Worm (Caenorhabditis elegans) whole organism, L1 larva: Measurements from ENCODE around the gene lron-1.
A peak's percentile ranks its signal among the peaks of the same experiment; 100 is the strongest.

Experiments
- C16A3.4 ChIP-seq: fragments of 150-350 bp; optimal IDR thresholded peaks from 2 replicates; lab custom pipeline; 2014; ENCODE audit warnings: missing biosample characterization, missing genetic modification characterization
- aha-1 ChIP-seq: fragments of 150-350 bp; optimal IDR thresholded peaks from 2 replicates; lab custom pipeline; 2014; ENCODE audit warnings: missing biosample characterization, missing genetic modification characterization
- aly-2 ChIP-seq: fragments of 150-350 bp; optimal IDR thresholded peaks from 2 replicates; lab custom pipeline; 2014; ENCODE audit warnings: missing biosample characterization, missing genetic modification characterization
- ama-1 ChIP-seq: fragments of 150-350 bp; optimal IDR thresholded peaks from 2 replicates; lab custom pipeline; 2014
- ceh-8 ChIP-seq: fragments of 200-800 bp; sonication (Bioruptor generic); optimal IDR thresholded peaks from 2 replicates; lab custom pipeline; 2018; ENCODE audit warnings: mild to moderate bottlenecking, missing genetic modification characterization, moderate library complexity, missing compliant biosample characterization
- ceh-88 ChIP-seq: fragments of 200-800 bp; sonication (Bioruptor generic); IDR thresholded peaks from 2 replicates; pipeline ENCODE4 v1.3.6; 2022; ENCODE audit warnings: missing genetic modification characterization, missing compliant biosample characterization
- ces-1 ChIP-seq: fragments of 150-350 bp; optimal IDR thresholded peaks from 2 replicates; lab custom pipeline; 2014; ENCODE audit warnings: missing biosample characterization, missing genetic modification reagents, missing genetic modification characterization
- elt-2 ChIP-seq: sonication (generic microtip); optimal IDR thresholded peaks from 2 replicates; lab custom pipeline; 2016; ENCODE audit warnings: missing genetic modification characterization, mild to moderate bottlenecking, inconsistent platforms, missing compliant biosample characterization, missing genetic modification reagents
- elt-3 ChIP-seq, 6 experiments: fragments of 150-350 bp in 1 of 6; sonication (generic microtip); optimal IDR thresholded peaks; 2 replicates each; lab custom pipeline; 2017 to 2018; ENCODE audit warnings: missing biosample characterization in 6 of 6, missing genetic modification characterization in 6 of 6, inconsistent platforms in 1 of 6
- ets-5 ChIP-seq: fragments of 200-800 bp; sonication (Bioruptor generic); IDR thresholded peaks from 2 replicates; pipeline ENCODE4 v1.3.6; 2022; ENCODE audit warnings: missing genetic modification characterization, missing compliant biosample characterization
- fkh-10 ChIP-seq: sonication (generic microtip); optimal IDR thresholded peaks from 2 replicates; lab custom pipeline; 2017; ENCODE audit warnings: missing biosample characterization, missing genetic modification reagents, missing genetic modification characterization
- fos-1 ChIP-seq: fragments of 150-350 bp; optimal IDR thresholded peaks from 2 replicates; lab custom pipeline; 2014; ENCODE audit warnings: missing biosample characterization, missing genetic modification characterization
- grh-1 ChIP-seq: fragments of 200-800 bp; sonication (Bioruptor generic); IDR thresholded peaks from 2 replicates; pipeline ENCODE4 v1.3.6; 2022; ENCODE audit warnings: missing genetic modification reagents, missing genetic modification characterization, missing compliant biosample characterization
- hlh-4 ChIP-seq: sonication (generic microtip); optimal IDR thresholded peaks from 2 replicates; lab custom pipeline; 2016; ENCODE audit warnings: mild to moderate bottlenecking, missing genetic modification characterization, missing compliant biosample characterization
- irx-1 ChIP-seq: sonication (generic microtip); optimal IDR thresholded peaks from 2 replicates; lab custom pipeline; 2016; ENCODE audit warnings: missing genetic modification characterization, missing compliant biosample characterization
- lin-39 ChIP-seq: fragments of 150-350 bp; optimal IDR thresholded peaks from 2 replicates; lab custom pipeline; 2014; ENCODE audit warnings: missing biosample characterization, missing genetic modification reagents, missing genetic modification characterization
- lir-3 ChIP-seq: sonication (generic microtip); optimal IDR thresholded peaks from 2 replicates; lab custom pipeline; 2016; ENCODE audit warnings: mild to moderate bottlenecking, missing genetic modification characterization, moderate library complexity, missing compliant biosample characterization; ENCODE audit not compliant: poor library complexity
- lsy-2 ChIP-seq, 2 experiments: fragments of 150-350 bp; optimal IDR thresholded peaks; 2 replicates each; lab custom pipeline; 2014; ENCODE audit warnings: missing biosample characterization in 2 of 2, missing genetic modification characterization in 2 of 2
- mab-9 ChIP-seq: fragments of 200-800 bp; sonication (Bioruptor generic); IDR thresholded peaks from 2 replicates; pipeline ENCODE4 v1.3.6; 2022; ENCODE audit warnings: missing genetic modification reagents, missing genetic modification characterization, missing compliant biosample characterization
- mdl-1 ChIP-seq, 2 experiments: fragments of 150-350 bp; optimal IDR thresholded peaks; 2 replicates each; lab custom pipeline; 2014 to 2017; ENCODE audit warnings: missing biosample characterization in 2 of 2, missing genetic modification characterization in 2 of 2, inconsistent platforms in 1 of 2
- mep-1 ChIP-seq: fragments of 150-350 bp; optimal IDR thresholded peaks from 2 replicates; lab custom pipeline; 2014; ENCODE audit warnings: missing biosample characterization, missing genetic modification characterization
- nhr-12 ChIP-seq: sonication (generic microtip); optimal IDR thresholded peaks from 2 replicates; lab custom pipeline; 2017; ENCODE audit warnings: missing biosample characterization, missing genetic modification characterization
- nhr-19 ChIP-seq: fragments of 200-800 bp; sonication (Bioruptor generic); conservative IDR thresholded peaks from 2 replicates; pipeline ENCODE4 v1.3.6; 2022; ENCODE audit warnings: missing genetic modification characterization, missing compliant biosample characterization
- nhr-28 ChIP-seq: fragments of 150-350 bp; optimal IDR thresholded peaks from 2 replicates; lab custom pipeline; 2014; ENCODE audit warnings: missing biosample characterization, missing genetic modification characterization
- nhr-47 ChIP-seq: sonication (generic microtip); optimal IDR thresholded peaks from 2 replicates; lab custom pipeline; 2016; ENCODE audit warnings: mild to moderate bottlenecking, missing genetic modification characterization, moderate library complexity, missing compliant biosample characterization
- nhr-71 ChIP-seq: sonication (generic microtip); optimal IDR thresholded peaks from 2 replicates; lab custom pipeline; 2016; ENCODE audit warnings: mild to moderate bottlenecking, missing genetic modification characterization, moderate library complexity, missing compliant biosample characterization
- nhr-77 ChIP-seq: fragments of 150-350 bp; optimal IDR thresholded peaks from 2 replicates; lab custom pipeline; 2014; ENCODE audit warnings: missing biosample characterization, missing genetic modification characterization
- nhr-85 ChIP-seq: sonication (generic microtip); peaks from one replicate; lab custom pipeline; 2016; ENCODE audit warnings: missing genetic modification characterization, inconsistent platforms, missing compliant biosample characterization
- nhr-90 ChIP-seq: sonication (generic microtip); optimal IDR thresholded peaks from 2 replicates; lab custom pipeline; 2016; ENCODE audit warnings: mild to moderate bottlenecking, missing genetic modification characterization, missing compliant biosample characterization; ENCODE audit not compliant: poor library complexity
- pax-3 ChIP-seq: fragments of 200-800 bp; sonication (Bioruptor generic); optimal IDR thresholded peaks from 2 replicates; lab custom pipeline; 2018; ENCODE audit warnings: mild to moderate bottlenecking, missing genetic modification characterization, moderate library complexity, missing compliant biosample characterization
- pqm-1 ChIP-seq: sonication (generic microtip); optimal IDR thresholded peaks from 3 replicates; lab custom pipeline; 2017; ENCODE audit warnings: missing biosample characterization, missing genetic modification characterization
- rnt-1 ChIP-seq: sonication (generic microtip); optimal IDR thresholded peaks from 2 replicates; lab custom pipeline; 2016; ENCODE audit warnings: mild to moderate bottlenecking, missing genetic modification characterization, moderate library complexity, missing compliant biosample characterization
- snu-23 ChIP-seq: sonication (generic microtip); optimal IDR thresholded peaks from 2 replicates; lab custom pipeline; 2016; ENCODE audit warnings: missing genetic modification characterization, missing compliant biosample characterization
- sox-4 ChIP-seq: sonication (generic microtip); optimal IDR thresholded peaks from 2 replicates; lab custom pipeline; 2016; ENCODE audit warnings: missing genetic modification characterization, missing compliant biosample characterization
- sptf-1 ChIP-seq: fragments of 150-350 bp; optimal IDR thresholded peaks from 2 replicates; lab custom pipeline; 2014; ENCODE audit warnings: missing biosample characterization, missing genetic modification characterization
- tbx-2 ChIP-seq: sonication (generic microtip); optimal IDR thresholded peaks from 2 replicates; lab custom pipeline; 2016; ENCODE audit warnings: missing genetic modification characterization, missing compliant biosample characterization
- unc-130 ChIP-seq: fragments of 150-350 bp; optimal IDR thresholded peaks from 2 replicates; lab custom pipeline; 2017; ENCODE audit warnings: missing biosample characterization, missing genetic modification characterization, inconsistent platforms
- unc-30 ChIP-seq: sonication (generic microtip); optimal IDR thresholded peaks from 2 replicates; lab custom pipeline; 2017; ENCODE audit warnings: missing biosample characterization, missing genetic modification characterization
- unc-86 ChIP-seq: sonication (generic microtip); optimal IDR thresholded peaks from 2 replicates; lab custom pipeline; 2016; ENCODE audit warnings: missing genetic modification characterization, missing compliant biosample characterization
- unc-98 ChIP-seq: fragments of 200-800 bp; sonication (Bioruptor generic); IDR thresholded peaks from 2 replicates; pipeline ENCODE4 v1.3.6; 2022; ENCODE audit warnings: missing genetic modification characterization, missing compliant biosample characterization
- xbp-1 ChIP-seq: sonication (generic microtip); optimal IDR thresholded peaks from 2 replicates; lab custom pipeline; 2016; ENCODE audit warnings: missing genetic modification characterization, missing compliant biosample characterization
- zag-1 ChIP-seq: fragments of 150-350 bp; optimal IDR thresholded peaks from 2 replicates; lab custom pipeline; 2014; ENCODE audit warnings: missing biosample characterization, missing genetic modification characterization
- zip-4 ChIP-seq: fragments of 200-800 bp; sonication (Bioruptor generic); optimal IDR thresholded peaks from 2 replicates; lab custom pipeline; 2018; ENCODE audit warnings: mild to moderate bottlenecking, missing genetic modification characterization, moderate library complexity, missing compliant biosample characterization
- ztf-11 ChIP-seq, 2 experiments: sonication (generic microtip); optimal IDR thresholded peaks; 2 replicates each; lab custom pipeline; 2016 to 2017; ENCODE audit warnings: missing genetic modification characterization in 2 of 2, missing biosample characterization in 1 of 2, missing compliant biosample characterization in 1 of 2
- ztf-4 ChIP-seq: fragments of 150-350 bp; optimal IDR thresholded peaks from 2 replicates; lab custom pipeline; 2014; ENCODE audit warnings: missing biosample characterization, missing genetic modification characterization

lron-1 gene

ce11 chrX:14560297-14560680, 12.2 kb upstream of the lron-1 start (continued):
- TF ChIP-seq fkh-10 (GFP tag; lab: Kevin White, UChicago) (peak; percentile 84), unc-130 (tag; lab: Kevin White, UChicago) (peak; percentile 85), ceh-88 (GFP tag; lab: Robert Waterston, UW) (peak; percentile 64), sox-4 (peak; percentile 57), zip-4 (GFP tag; lab: Kevin White, UChicago) (peak; percentile 41), C16A3.4 (tag; lab: Kevin White, UChicago) (peak; percentile 76), mdl-1 (tag; optimal IDR thresholded peaks at IDR 0.05; lab: Kevin White, UChicago) (peak; percentile 27 to 92), pax-3 (tag; lab: Kevin White, UChicago) (peak; percentile 77), fos-1 (peak; percentile 78), tbx-2 (tag; lab: Kevin White, UChicago) (peak; percentile 95), aly-2 (no peak), ceh-8 (GFP tag; lab: Kevin White, UChicago) (no peak), nhr-71 (tag; lab: Kevin White, UChicago) (peak; percentile 99), nhr-85 (tag; lab: Kevin White, UChicago) (peak; percentile 98), ces-1 (GFP tag; lab: Kevin White, UChicago) (no peak), ama-1 (lab: Kevin White, UChicago) (peak; percentile 40), nhr-12 (tag; lab: Kevin White, UChicago) (no peak), rnt-1 (tag; lab: Kevin White, UChicago) (peak; percentile 35), nhr-77 (tag; lab: Kevin White, UChicago) (peak; percentile 95), elt-2 (peak; percentile 83), unc-86 (tag; lab: Kevin White, UChicago) (peak; percentile 77), pqm-1 (tag; lab: Kevin White, UChicago) (no peak), nhr-19 (peak; percentile 86), nhr-28 (tag; lab: Kevin White, UChicago) (no peak), sptf-1 (tag; lab: Kevin White, UChicago) (no peak), ztf-11 (tag; optimal IDR thresholded peaks at IDR 0.05; lab: Kevin White, UChicago) (no peak), lsy-2 (tag; optimal IDR thresholded peaks at IDR 0.05; lab: Kevin White, UChicago) (peak; percentile 72 to 82), mep-1 (peak; percentile 86), zag-1 (tag; lab: Kevin White, UChicago) (no peak), unc-98 (no peak), irx-1 (tag; lab: Kevin White, UChicago) (peak; percentile 84), ets-5 (GFP tag; lab: Robert Waterston, UW) (no peak), lir-3 (tag; lab: Kevin White, UChicago) (peak; percentile 63), xbp-1 (peak; percentile 77), hlh-4 (no peak), snu-23 (GFP tag; lab: Kevin White, UChicago) (peak; percentile 88), ztf-4 (tag; lab: Kevin White, UChicago) (peak; percentile 77), nhr-47 (tag; lab: Kevin White, UChicago) (peak; percentile 87), mab-9 (peak; percentile 65), grh-1 (peak; percentile 66), aha-1 (tag; lab: Kevin White, UChicago) (no peak), elt-3 (tag; optimal IDR thresholded peaks at IDR 0.05; lab: Kevin White, UChicago) (peak in 4 of 6 experiments; percentile 55 to 88 (median 85)), lin-39 (tag; lab: Kevin White, UChicago) (no peak), unc-30 (tag; lab: Kevin White, UChicago) (no peak), nhr-90 (tag; lab: Kevin White, UChicago) (peak; percentile 81)
- TF ChIP-seq, all 84 proteins: peak for 49
